Fruit fly (Drosophila melanogaster): Measurements from ENCODE around the gene CG34300.

CG34300 gene

DNA sequence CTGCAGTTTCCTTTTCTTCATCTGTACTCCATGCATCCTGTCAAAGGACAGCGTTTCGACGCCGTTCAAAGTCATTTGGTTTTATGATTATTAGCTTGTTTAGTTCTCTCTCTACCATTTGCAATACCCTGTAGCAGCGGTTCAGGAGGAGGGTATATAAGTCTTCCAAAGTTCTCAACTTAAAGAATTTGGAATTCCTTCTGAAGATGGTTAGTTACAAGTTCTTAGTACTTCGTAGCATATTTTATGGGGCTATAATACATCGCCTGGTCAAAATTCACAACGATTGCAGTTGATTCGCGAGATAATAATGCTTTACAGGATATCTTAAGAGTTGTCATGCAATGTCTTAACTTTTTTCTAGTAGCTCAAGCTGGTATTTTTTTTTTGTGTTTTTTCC lies 20.1 kb downstream of the CG34300 start:
- no peak for TF ChIP-seq CTCF (optimal IDR thresholded peaks at IDR 0.05)
- TF ChIP-seq CG8478 (optimal IDR thresholded peaks at IDR 0.05), result no peak

dm6 chr3R:30284989-30285670 lies 21.3 kb downstream of the CG34300 start:
- no peak for TF ChIP-seq CG8478 (optimal IDR thresholded peaks at IDR 0.05)

DNA sequence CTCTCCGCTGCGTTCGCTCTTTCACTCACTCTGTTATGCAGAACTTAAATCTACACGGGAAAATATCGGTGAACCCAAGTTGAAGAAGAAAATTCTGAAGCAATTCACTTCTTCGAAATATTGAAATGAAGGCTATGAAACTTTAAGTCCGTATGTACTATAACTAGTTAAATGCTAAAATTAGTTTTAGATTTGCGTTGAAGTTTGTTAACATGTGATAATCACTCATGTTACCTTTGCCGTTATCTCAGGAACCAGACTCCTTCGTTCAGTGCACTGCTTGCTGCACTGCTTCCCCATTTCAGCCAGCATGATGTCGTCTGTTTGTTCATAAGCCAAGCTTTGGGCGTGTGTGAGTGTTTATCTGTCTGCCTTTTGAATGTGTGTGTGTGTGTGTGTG lies 21.9 kb downstream of the CG34300 start:
- TF ChIP-seq CTCF (optimal IDR thresholded peaks at IDR 0.05) (no peak), CG8478 (optimal IDR thresholded peaks at IDR 0.05) (no peak)

dm6 chr3R:30283940-30284339 lies 22.5 kb downstream of the CG34300 start:
- TF ChIP-seq CTCF (optimal IDR thresholded peaks at IDR 0.05) (no peak), CG8478 (optimal IDR thresholded peaks at IDR 0.05) (no peak)

dm6 chr3R:30283037-30283590 lies 23.3 kb downstream of the CG34300 start:
- no peak for TF ChIP-seq CG8478 (optimal IDR thresholded peaks at IDR 0.05)
- no peak for TF ChIP-seq CTCF (optimal IDR thresholded peaks at IDR 0.05)

DNA sequence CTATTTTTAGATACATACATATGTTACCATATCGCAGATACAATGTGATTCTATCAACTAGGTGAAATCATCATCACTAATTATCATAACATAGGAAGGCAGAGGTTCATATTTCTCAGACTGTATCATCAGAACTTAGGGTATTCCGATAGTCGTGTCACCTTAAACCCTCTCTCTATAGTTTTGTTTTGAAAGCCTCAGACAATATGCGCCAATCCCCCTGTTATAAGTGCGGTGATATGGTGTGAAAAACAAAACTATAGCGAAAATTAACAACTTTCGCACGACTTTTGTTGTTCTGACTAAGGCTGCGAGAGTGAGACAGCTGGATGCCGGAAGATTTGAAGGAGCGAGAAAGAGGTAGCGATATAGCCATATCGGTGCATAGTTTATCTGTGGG lies 24.0 kb downstream of the CG34300 start:
- TF ChIP-seq CG8478 (optimal IDR thresholded peaks at IDR 0.05), result no peak
- TF ChIP-seq CTCF (optimal IDR thresholded peaks at IDR 0.05), result no peak

dm6 chr3R:30281345-30282133 lies 24.9 kb downstream of the CG34300 start:
- TF ChIP-seq CTCF (optimal IDR thresholded peaks at IDR 0.05) (no peak), CG8478 (optimal IDR thresholded peaks at IDR 0.05) (no peak)

DNA sequence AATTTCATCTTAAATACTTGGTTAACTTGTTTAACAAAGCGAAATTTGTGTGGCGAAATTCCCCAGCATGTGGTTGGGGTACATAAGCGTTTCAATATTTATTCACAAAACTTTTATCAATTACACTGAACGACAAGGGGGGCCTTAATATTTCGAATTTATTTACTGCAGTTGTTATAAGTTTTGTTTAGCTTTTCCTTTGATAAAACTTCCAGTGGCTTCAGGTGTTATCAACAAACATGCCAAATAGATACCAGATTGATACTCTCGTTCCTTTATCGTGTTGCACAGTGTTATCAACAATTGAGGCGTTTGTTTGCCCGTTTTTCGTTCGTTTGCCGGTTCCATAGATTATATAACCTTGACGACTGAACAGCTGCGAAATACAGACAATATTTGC lies 26.1 kb downstream of the CG34300 start:
- TF ChIP-seq CG8478 (optimal IDR thresholded peaks at IDR 0.05) (no peak), CTCF (optimal IDR thresholded peaks at IDR 0.05) (no peak)

dm6 chr3R:30277700-30278099 lies 28.7 kb downstream of the CG34300 start, which contains the start of gene heca:
Gene heca (plus strand): TSS chr3R:30277932.
- TF ChIP-seq CTCF (optimal IDR thresholded peaks at IDR 0.05) (peak; percentile 21 to 34), CG8478 (optimal IDR thresholded peaks at IDR 0.05) (no peak)

- TF ChIP-seq CTCF (optimal IDR thresholded peaks at IDR 0.05), result no peak
- TF ChIP-seq CG8478 (optimal IDR thresholded peaks at IDR 0.05), result no peak
These were observed 29.8 kb downstream of the CG34300 start for dm6 chr3R:30276482-30277282.

DNA sequence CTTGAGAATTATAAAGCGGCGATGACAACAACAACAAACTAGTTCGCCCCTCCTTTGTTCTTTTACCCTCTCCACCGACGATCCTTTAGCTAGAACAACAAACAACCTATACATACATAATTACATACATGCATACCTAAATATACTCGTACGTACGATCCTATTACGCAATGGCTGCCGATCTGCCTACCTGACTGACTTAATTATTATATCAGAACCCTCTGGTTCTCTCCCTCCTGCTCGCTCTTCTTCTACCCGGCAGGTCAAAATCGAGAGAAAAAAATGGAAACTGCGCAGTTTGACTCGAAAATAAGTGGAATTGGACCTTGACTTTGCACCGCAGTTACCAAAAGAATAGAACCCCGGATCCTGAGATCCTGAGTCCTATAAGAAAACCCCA lies 30.5 kb downstream of the CG34300 start:
- TF ChIP-seq CG8478 (optimal IDR thresholded peaks at IDR 0.05) (no peak), CTCF (optimal IDR thresholded peaks at IDR 0.05) (no peak)

DNA sequence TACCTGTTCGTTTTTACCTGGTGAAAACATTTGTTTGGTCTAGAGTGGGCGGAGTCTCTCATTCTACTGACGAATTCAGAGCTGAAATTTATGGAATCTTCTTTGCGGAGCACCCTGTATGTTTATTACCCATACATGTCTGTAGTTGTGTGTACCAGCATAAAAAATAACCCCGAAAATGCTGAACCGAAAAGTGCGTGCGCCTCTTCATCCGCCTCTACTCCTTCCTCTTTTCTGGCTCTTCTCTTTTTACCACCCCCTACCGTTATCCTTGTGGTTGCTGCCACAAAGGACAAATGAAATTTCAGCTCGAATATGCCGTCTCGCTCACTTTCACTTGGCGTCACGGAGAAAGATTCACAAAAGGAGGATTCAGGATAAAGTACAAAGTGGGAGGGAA lies 32.5 kb downstream of the CG34300 start:
- no peak for TF ChIP-seq CTCF (optimal IDR thresholded peaks at IDR 0.05)
- TF ChIP-seq CG8478 (optimal IDR thresholded peaks at IDR 0.05), result no peak

DNA sequence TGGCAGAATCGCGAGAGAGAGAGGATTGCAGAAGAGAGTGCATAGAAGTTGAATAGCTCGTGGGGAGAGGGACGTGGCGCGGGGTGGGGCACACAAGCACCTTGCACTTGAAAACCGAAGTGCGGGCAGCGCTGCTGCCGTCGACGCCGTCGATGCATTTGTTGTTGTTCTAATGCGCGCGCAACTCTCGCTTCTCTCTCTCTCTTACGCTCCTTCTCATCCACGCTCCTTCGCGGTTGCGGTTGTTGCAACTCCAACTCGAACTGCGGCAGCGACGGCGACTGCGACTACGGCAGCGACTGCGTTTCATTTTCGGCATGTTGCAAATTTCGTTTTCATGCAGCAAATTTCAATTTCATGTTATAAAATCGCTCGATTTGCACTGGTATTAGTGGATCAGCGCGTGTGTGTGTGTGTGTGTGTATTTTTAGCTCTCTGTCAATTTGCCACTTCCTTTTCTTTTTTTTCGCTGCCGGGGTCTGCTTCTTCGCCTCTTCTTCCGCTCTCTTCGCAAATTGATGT lies 33.5 kb downstream of the CG34300 start:
- TF ChIP-seq CG8478 (optimal IDR thresholded peaks at IDR 0.05) (no peak), CTCF (optimal IDR thresholded peaks at IDR 0.05) (no peak)

dm6 chr3R:30272176-30272857 lies 34.1 kb downstream of the CG34300 start:
- TF ChIP-seq CTCF (optimal IDR thresholded peaks at IDR 0.05), result no peak
- no peak for TF ChIP-seq CG8478 (optimal IDR thresholded peaks at IDR 0.05)

dm6 chr3R:30271120-30271467 lies 35.3 kb downstream of the CG34300 start:
- TF ChIP-seq CTCF (optimal IDR thresholded peaks at IDR 0.05) (no peak), CG8478 (optimal IDR thresholded peaks at IDR 0.05) (no peak)

All from S2 (cell line).